Fruit fly (Drosophila melanogaster): ENCODE data around the gene CG1368.
A peak's percentile ranks its signal among the peaks of the same experiment; 100 is the strongest.

The CG1368 gene

DNA sequence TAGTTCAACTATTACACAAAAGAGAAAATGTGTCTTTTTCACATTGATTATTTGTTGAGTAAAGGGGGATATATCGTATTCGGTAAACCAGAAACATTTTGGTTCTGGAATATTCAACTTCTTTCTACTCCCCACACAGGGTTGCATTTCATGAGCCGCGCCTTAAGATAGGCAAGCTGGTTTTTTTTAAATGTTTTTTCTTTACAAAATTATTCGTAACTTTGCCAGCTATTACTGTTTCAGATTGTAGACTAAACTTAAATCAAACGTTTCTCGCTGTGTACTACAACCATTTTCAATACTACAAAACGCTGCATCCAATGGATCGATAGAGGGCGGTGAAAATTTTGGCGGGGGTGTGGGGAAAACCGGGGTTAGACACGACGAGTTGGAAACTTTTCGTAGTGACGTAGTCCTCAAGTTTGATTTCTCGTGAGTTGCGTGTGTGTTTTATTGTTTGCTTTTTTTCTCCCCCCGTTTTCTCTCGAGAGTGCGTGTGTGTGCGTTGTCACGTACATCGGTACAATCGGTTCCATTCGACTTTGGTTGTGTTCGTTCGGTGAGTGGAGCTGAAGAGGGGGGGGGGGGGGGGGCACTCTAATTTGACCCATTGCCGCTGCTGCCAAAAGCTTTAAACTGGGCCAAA lies 39.1 kb downstream of the CG1368 start (continued):
- TF ChIP-seq Meics (GFP tag; optimal IDR thresholded peaks at IDR 0.05): peak; percentile 34
- no peak for TF ChIP-seq hb (GFP tag; IDR thresholded peaks at IDR 0.05; ENCODE audit: partially characterized antibody)
- TF ChIP-seq Side (GFP tag; optimal IDR thresholded peaks at IDR 0.05): no peak
- peak; percentile 32 for TF ChIP-seq lilli (GFP tag; optimal IDR thresholded peaks at IDR 0.05)
- no peak for TF ChIP-seq CG10209 (GFP tag; optimal IDR thresholded peaks at IDR 0.05)
- TF ChIP-seq nom (GFP tag; optimal IDR thresholded peaks at IDR 0.05): no peak
- no peak for TF ChIP-seq CG31388 (GFP tag; optimal IDR thresholded peaks at IDR 0.05)
- TF ChIP-seq CG17829 (tag; optimal IDR thresholded peaks at IDR 0.05): peak; percentile 19
- TF ChIP-seq Gsc (GFP tag; IDR thresholded peaks at IDR 0.05): no peak
- TF ChIP-seq CG8478 (optimal IDR thresholded peaks at IDR 0.05): no peak
- TF ChIP-seq vvl (GFP tag; IDR thresholded peaks at IDR 0.05): peak; percentile 43; the same call in 1 of the 2 replicates
- TF ChIP-seq CG17802 (tag; optimal IDR thresholded peaks at IDR 0.05): no peak
- no peak for TF ChIP-seq trem (tag; optimal IDR thresholded peaks at IDR 0.05)
- TF ChIP-seq C15 (GFP tag; IDR thresholded peaks at IDR 0.05): no peak
- TF ChIP-seq CG4404 (GFP tag; IDR thresholded peaks at IDR 0.05): no peak
- peak; percentile 39 for TF ChIP-seq gcm (GFP tag; optimal IDR thresholded peaks at IDR 0.05)
- TF ChIP-seq gsb-n (tag; optimal IDR thresholded peaks at IDR 0.05): no peak
- TF ChIP-seq CG12391 (tag; optimal IDR thresholded peaks at IDR 0.05): peak; percentile 47
- no peak for TF ChIP-seq dm (GFP tag; optimal IDR thresholded peaks at IDR 0.05)
- no peak for TF ChIP-seq CG14667 (GFP tag; IDR thresholded peaks at IDR 0.05)
- TF ChIP-seq mirr (GFP tag; optimal IDR thresholded peaks at IDR 0.05): peak; percentile 7
- TF ChIP-seq Hr51 (GFP tag; optimal IDR thresholded peaks at IDR 0.05): peak in 1 of 2 experiments; percentile 57
- TF ChIP-seq CG7556 (GFP tag; optimal IDR thresholded peaks at IDR 0.05): peak; percentile 28
- no peak for TF ChIP-seq br (optimal IDR thresholded peaks at IDR 0.05)
- TF ChIP-seq Hr3 (GFP tag; optimal IDR thresholded peaks at IDR 0.05): peak; percentile 1
- no peak for TF ChIP-seq CG7963 (GFP tag; IDR thresholded peaks at IDR 0.05; ENCODE audit: partially characterized antibody)
- TF ChIP-seq Kr (GFP tag; optimal IDR thresholded peaks at IDR 0.05): no peak
- no peak for TF ChIP-seq CG17186 (GFP tag; optimal IDR thresholded peaks at IDR 0.05)
- TF ChIP-seq CG17612 (GFP tag; IDR thresholded peaks at IDR 0.05): no peak
- no peak for TF ChIP-seq Sry-β (GFP tag; optimal IDR thresholded peaks at IDR 0.05)
- peak in 1 of 2 experiments; percentile 52 for TF ChIP-seq bsh (GFP tag; optimal IDR thresholded peaks at IDR 0.05)
- TF ChIP-seq unpg (GFP tag; optimal IDR thresholded peaks at IDR 0.05): peak; percentile 52
- peak; percentile 14 for TF ChIP-seq mam (GFP tag; optimal IDR thresholded peaks at IDR 0.05)
- no peak for TF ChIP-seq HLH54F (GFP tag; optimal IDR thresholded peaks at IDR 0.05)
- no peak for TF ChIP-seq CG11696 (GFP tag; IDR thresholded peaks at IDR 0.05)
- TF ChIP-seq CG15601 (tag; optimal IDR thresholded peaks at IDR 0.05): peak; percentile 45
- TF ChIP-seq eve (GFP tag; optimal IDR thresholded peaks at IDR 0.05): peak in 1 of 2 experiments; percentile 53
- no peak for TF ChIP-seq fd64A (GFP tag; optimal IDR thresholded peaks at IDR 0.05)
- TF ChIP-seq Lim3 (GFP tag; IDR thresholded peaks at IDR 0.05): no peak
- no peak for TF ChIP-seq CG11695 (GFP tag; IDR thresholded peaks at IDR 0.05)
- TF ChIP-seq CG11504 (tag; optimal IDR thresholded peaks at IDR 0.05): peak; percentile 65
- no peak for TF ChIP-seq CG10462 (GFP tag; optimal IDR thresholded peaks at IDR 0.05)
- no peak for TF ChIP-seq luna (GFP tag; optimal IDR thresholded peaks at IDR 0.05)
- TF ChIP-seq ems (GFP tag; optimal IDR thresholded peaks at IDR 0.05): no peak
- TF ChIP-seq Drgx (GFP tag; IDR thresholded peaks at IDR 0.05): peak; percentile 43
- TF ChIP-seq Aef1 (GFP tag; IDR thresholded peaks at IDR 0.05): no peak
- peak; percentile 23 for TF ChIP-seq CG18619 (GFP tag; optimal IDR thresholded peaks at IDR 0.05)
- TF ChIP-seq Oli (tag; optimal IDR thresholded peaks at IDR 0.05): peak; percentile 46
- TF ChIP-seq p53 (GFP tag; optimal IDR thresholded peaks at IDR 0.05): no peak
- TF ChIP-seq bowl (GFP tag; IDR thresholded peaks at IDR 0.05): no peak
- TF ChIP-seq wor (GFP tag; IDR thresholded peaks at IDR 0.05): no peak

Measured in whole organism, embryonic.